Fruit fly (Drosophila melanogaster) whole organism, prepupa: Measurements from ENCODE around the gene FucTA.

ENCODE experiments used
- Blimp-1 ChIP-seq: fragments of 200-800 bp; sonication (Bioruptor generic); optimal IDR thresholded peaks from 3 replicates; lab custom pipeline; 2017; ENCODE audit warnings: missing biosample characterization, missing genetic modification characterization, mild to moderate bottlenecking, moderate library complexity, missing genetic modification reagents
- CG10631 ChIP-seq: fragments of 200-800 bp; sonication (Bioruptor generic); optimal IDR thresholded peaks from 2 replicates; lab custom pipeline; 2016; ENCODE audit warnings: missing biosample characterization, missing genetic modification characterization
- CG11902 ChIP-seq: fragments of 200-800 bp; sonication (Bioruptor generic); optimal IDR thresholded peaks from 3 replicates; lab custom pipeline; 2016; ENCODE audit warnings: missing biosample characterization, missing genetic modification characterization
- CG15336 ChIP-seq: fragments of 200-800 bp; sonication (Bioruptor generic); IDR thresholded peaks from 2 replicates; pipeline ENCODE4 v1.3.6; 2022; ENCODE audit warnings: missing biosample characterization, missing genetic modification characterization
- CG16779 ChIP-seq: fragments of 200-800 bp; sonication (Bioruptor generic); optimal IDR thresholded peaks from 3 replicates; lab custom pipeline; 2017; ENCODE audit warnings: missing biosample characterization, mild to moderate bottlenecking, missing genetic modification characterization
- CG32006 ChIP-seq: fragments of 200-800 bp; sonication (Bioruptor generic); optimal IDR thresholded peaks from 3 replicates; lab custom pipeline; 2017; ENCODE audit warnings: missing biosample characterization, mild to moderate bottlenecking, missing genetic modification characterization
- CG34406 ChIP-seq: fragments of 200-800 bp; sonication (Bioruptor generic); optimal IDR thresholded peaks from 3 replicates; lab custom pipeline; 2016; ENCODE audit warnings: missing biosample characterization, missing genetic modification characterization
- CG3919 ChIP-seq: fragments of 200-800 bp; sonication (Bioruptor generic); optimal IDR thresholded peaks from 3 replicates; lab custom pipeline; 2016; ENCODE audit warnings: missing biosample characterization, missing genetic modification characterization
- CG6276 ChIP-seq: fragments of 200-800 bp; sonication (Bioruptor generic); optimal IDR thresholded peaks from 2 replicates; lab custom pipeline; 2017; ENCODE audit warnings: missing biosample characterization, mild to moderate bottlenecking, missing genetic modification characterization
- CG6792 ChIP-seq: fragments of 200-800 bp; sonication (Bioruptor generic); optimal IDR thresholded peaks from 3 replicates; lab custom pipeline; 2016; ENCODE audit warnings: missing biosample characterization, missing genetic modification characterization
- CG6808 ChIP-seq: fragments of 200-800 bp; sonication (Bioruptor generic); optimal IDR thresholded peaks from 3 replicates; lab custom pipeline; 2017; ENCODE audit warnings: missing biosample characterization, missing genetic modification characterization, mild to moderate bottlenecking, moderate library complexity, missing genetic modification reagents
- CG6854 ChIP-seq: fragments of 200-800 bp; sonication (Bioruptor generic); optimal IDR thresholded peaks from 2 replicates; lab custom pipeline; 2017; ENCODE audit warnings: missing biosample characterization, mild to moderate bottlenecking, missing genetic modification characterization
- CG7368 ChIP-seq: fragments of 200-800 bp; sonication (Bioruptor generic); optimal IDR thresholded peaks from 3 replicates; lab custom pipeline; 2016; ENCODE audit warnings: missing biosample characterization, missing genetic modification characterization
- CG8119 ChIP-seq: fragments of 200-800 bp; sonication (Bioruptor generic); IDR thresholded peaks from 3 replicates; pipeline ENCODE4 v1.3.6; 2022; ENCODE audit warnings: missing biosample characterization, missing genetic modification characterization
- CG8319 ChIP-seq: fragments of 200-800 bp; sonication (Bioruptor generic); optimal IDR thresholded peaks from 3 replicates; lab custom pipeline; 2016; ENCODE audit warnings: missing biosample characterization, missing genetic modification characterization
- CG8632 ChIP-seq: fragments of 200-800 bp; sonication (Bioruptor generic); optimal IDR thresholded peaks from 3 replicates; lab custom pipeline; 2016; ENCODE audit warnings: missing biosample characterization, missing genetic modification characterization
- Eip78C ChIP-seq: fragments of 200-800 bp; sonication (Bioruptor generic); peaks from one replicate; lab custom pipeline; 2016; ENCODE audit warnings: missing biosample characterization, missing genetic modification characterization
- Hr4 ChIP-seq: fragments of 200-800 bp; sonication (Bioruptor generic); optimal IDR thresholded peaks from 3 replicates; lab custom pipeline; 2016; ENCODE audit warnings: missing biosample characterization, missing genetic modification characterization
- Lpt ChIP-seq: fragments of 200-800 bp; sonication (Bioruptor generic); optimal IDR thresholded peaks from 3 replicates; lab custom pipeline; 2016; ENCODE audit warnings: missing biosample characterization, missing genetic modification characterization
- Met ChIP-seq: fragments of 200-800 bp; sonication (Bioruptor generic); optimal IDR thresholded peaks from 3 replicates; lab custom pipeline; 2016; ENCODE audit warnings: missing biosample characterization, missing genetic modification characterization
- Smox ChIP-seq: fragments of 200-800 bp; sonication (Bioruptor generic); optimal IDR thresholded peaks from 3 replicates; lab custom pipeline; 2016; ENCODE audit warnings: missing biosample characterization, missing genetic modification characterization
- Sox14 ChIP-seq: fragments of 200-800 bp; sonication (Bioruptor generic); optimal IDR thresholded peaks from 3 replicates; lab custom pipeline; 2016; ENCODE audit warnings: missing biosample characterization, missing genetic modification characterization
- achi ChIP-seq: fragments of 200-800 bp; sonication (Bioruptor generic); optimal IDR thresholded peaks from 3 replicates; lab custom pipeline; 2016; ENCODE audit warnings: missing biosample characterization, missing genetic modification characterization
- acj6 ChIP-seq: fragments of 200-800 bp; sonication (Bioruptor generic); optimal IDR thresholded peaks from 3 replicates; lab custom pipeline; 2016; ENCODE audit warnings: missing biosample characterization, missing genetic modification characterization
- dsx ChIP-seq: fragments of 200-800 bp; optimal IDR thresholded peaks from 3 replicates; lab custom pipeline; 2019; ENCODE audit warnings: missing biosample characterization, mild to moderate bottlenecking, missing genetic modification characterization, moderate library complexity; ENCODE audit not compliant: poor library complexity, severe bottlenecking
- esn ChIP-seq: fragments of 200-800 bp; sonication (Bioruptor generic); optimal IDR thresholded peaks from 2 replicates; lab custom pipeline; 2016; ENCODE audit warnings: missing biosample characterization, mild to moderate bottlenecking, missing genetic modification characterization, moderate library complexity
- fd59A ChIP-seq: fragments of 200-800 bp; sonication (Bioruptor generic); optimal IDR thresholded peaks from 2 replicates; lab custom pipeline; 2017; ENCODE audit warnings: missing biosample characterization, mild to moderate bottlenecking, missing genetic modification characterization, missing genetic modification reagents
- fd85E ChIP-seq: fragments of 200-800 bp; sonication (Bioruptor generic); optimal IDR thresholded peaks from 3 replicates; lab custom pipeline; 2016; ENCODE audit warnings: missing biosample characterization, missing genetic modification characterization
- lz ChIP-seq: fragments of 200-800 bp; sonication (Bioruptor generic); optimal IDR thresholded peaks from 3 replicates; lab custom pipeline; 2016; ENCODE audit warnings: missing biosample characterization, missing genetic modification characterization
- pdm3 ChIP-seq: fragments of 200-800 bp; sonication (Bioruptor generic); optimal IDR thresholded peaks from 3 replicates; lab custom pipeline; 2016; ENCODE audit warnings: missing biosample characterization, missing genetic modification characterization
- salr ChIP-seq, 2 experiments: fragments of 200-800 bp; sonication (Bioruptor generic); optimal IDR thresholded peaks; 3 replicates each; lab custom pipeline; 2016 to 2018; ENCODE audit warnings: missing biosample characterization in 2 of 2, missing genetic modification characterization in 2 of 2, mild to moderate bottlenecking in 1 of 2
- spab ChIP-seq: fragments of 200-800 bp; sonication (Bioruptor generic); optimal IDR thresholded peaks from 2 replicates; lab custom pipeline; 2017; ENCODE audit warnings: missing biosample characterization, mild to moderate bottlenecking, missing genetic modification characterization, missing genetic modification reagents
- svp ChIP-seq: fragments of 200-800 bp; sonication (Bioruptor generic); peaks from one replicate; lab custom pipeline; 2016; ENCODE audit warnings: missing biosample characterization, missing genetic modification characterization
- topi ChIP-seq: fragments of 200-800 bp; sonication (Bioruptor generic); optimal IDR thresholded peaks from 3 replicates; lab custom pipeline; 2016; ENCODE audit warnings: missing biosample characterization, missing genetic modification characterization
- vri ChIP-seq: fragments of 200-800 bp; sonication (Bioruptor generic); optimal IDR thresholded peaks from 3 replicates; lab custom pipeline; 2016; ENCODE audit warnings: missing biosample characterization, mild to moderate bottlenecking, missing genetic modification characterization

FucTA gene

DNA sequence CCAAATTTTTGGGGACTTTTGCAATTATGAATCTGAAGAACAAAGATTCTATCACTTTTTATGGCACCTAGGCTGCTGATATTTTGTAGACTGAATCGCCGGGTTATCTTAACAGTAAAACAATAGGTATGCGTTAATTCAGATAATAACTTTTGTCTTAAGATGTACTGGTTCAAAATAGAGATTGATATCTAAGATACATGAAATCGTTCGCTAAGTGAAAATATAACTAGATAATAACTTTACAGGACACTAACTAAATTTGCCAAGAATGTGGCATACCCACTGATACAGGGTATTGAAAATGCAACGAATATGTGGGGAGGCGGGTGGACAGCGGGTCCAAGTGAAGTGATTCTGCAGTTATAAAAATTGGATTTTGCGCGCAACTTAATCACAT is 45.2 kb downstream of the FucTA start:
- TF ChIP-seq pdm3 (peak; percentile 1), CG3919 (GFP tag; lab: Kevin White, UChicago) (peak; percentile 22), achi (GFP tag; lab: Kevin White, UChicago) (no peak), dsx (GFP tag; lab: Kevin White, UChicago) (no peak), CG6792 (GFP tag; lab: Kevin White, UChicago) (no peak), CG32006 (GFP tag; lab: Kevin White, UChicago) (peak; percentile 41), esn (GFP tag; lab: Kevin White, UChicago) (peak; percentile 27), acj6 (GFP tag; lab: Kevin White, UChicago) (no peak), Smox (peak; percentile 24), CG11902 (GFP tag; lab: Kevin White, UChicago) (no peak), Met (GFP tag; lab: Kevin White, UChicago) (peak; percentile 18), Hr4 (peak; percentile 36), Sox14 (GFP tag; lab: Kevin White, UChicago) (peak; percentile 20), vri (GFP tag; lab: Kevin White, UChicago) (no peak), spab (GFP tag; lab: Kevin White, UChicago) (no peak), CG10631 (GFP tag; lab: Kevin White, UChicago) (no peak), fd59A (GFP tag; lab: Kevin White, UChicago) (peak; percentile 6), CG16779 (tag; lab: Kevin White, UChicago) (no peak), salr (GFP tag; optimal IDR thresholded peaks at IDR 0.05; lab: Kevin White, UChicago) (peak in 1 of 2 experiments; percentile 12), svp (GFP tag; lab: Kevin White, UChicago) (peak; percentile 18), fd85E (GFP tag; lab: Kevin White, UChicago) (no peak), Eip78C (GFP tag; lab: Kevin White, UChicago) (peak; percentile 77), CG7368 (peak; percentile 29), CG6854 (GFP tag; lab: Kevin White, UChicago) (no peak), CG34406 (GFP tag; lab: Kevin White, UChicago) (no peak), CG6808 (GFP tag; lab: Kevin White, UChicago) (peak; percentile 30), CG15336 (GFP tag; lab: Robert Waterston, UW) (no peak), lz (no peak)

DNA sequence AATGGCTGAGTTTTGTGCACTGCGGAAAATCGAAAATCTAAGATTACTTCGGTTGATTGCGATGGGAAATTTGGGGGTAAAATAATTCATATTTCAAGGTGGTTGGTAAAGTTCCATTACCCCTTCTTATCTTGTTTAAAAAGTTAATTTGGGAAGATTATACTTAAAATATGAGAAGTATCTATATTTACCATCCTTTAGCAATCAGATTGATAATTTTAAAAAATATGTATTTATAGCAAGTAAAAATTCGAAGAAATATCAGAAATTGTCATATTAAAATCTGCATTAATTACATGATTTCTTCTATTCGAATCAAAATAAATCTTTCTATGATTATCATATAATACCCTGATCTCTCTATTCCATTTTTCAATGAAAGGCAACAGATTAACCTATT is 48.6 kb downstream of the FucTA start:
- TF ChIP-seq Eip78C (GFP tag; lab: Kevin White, UChicago) (peak; percentile 48), salr (GFP tag; optimal IDR thresholded peaks at IDR 0.05; lab: Kevin White, UChicago) (peak in 1 of 2 experiments; percentile 18), Hr4 (peak; percentile 0), acj6 (GFP tag; lab: Kevin White, UChicago) (no peak), CG8319 (GFP tag; lab: Kevin White, UChicago) (no peak)

DNA sequence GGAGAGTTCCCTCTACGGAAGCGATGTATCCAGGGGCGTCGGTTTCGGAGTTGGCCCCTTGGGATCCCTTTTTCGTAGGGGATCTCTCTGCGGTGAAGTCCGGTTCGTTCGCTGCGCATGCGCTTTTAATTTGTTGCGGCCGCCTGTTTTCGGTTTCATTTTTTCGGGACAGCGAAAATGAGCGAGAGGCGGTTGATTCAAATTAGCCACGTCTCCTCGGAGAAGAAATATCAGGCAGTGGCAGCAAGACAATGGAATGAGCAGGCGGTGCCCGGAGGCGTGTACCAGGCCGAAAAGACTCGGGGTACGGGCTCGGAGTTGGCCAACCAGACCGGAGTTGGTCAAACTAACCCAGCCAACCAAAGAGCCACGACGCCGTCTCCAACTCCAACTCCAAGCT is 49.3 kb downstream of the FucTA start:
- TF ChIP-seq svp (GFP tag; lab: Kevin White, UChicago) (peak; percentile 70), CG32006 (GFP tag; lab: Kevin White, UChicago) (no peak), Blimp-1 (GFP tag; lab: Kevin White, UChicago) (peak; percentile 66)

DNA sequence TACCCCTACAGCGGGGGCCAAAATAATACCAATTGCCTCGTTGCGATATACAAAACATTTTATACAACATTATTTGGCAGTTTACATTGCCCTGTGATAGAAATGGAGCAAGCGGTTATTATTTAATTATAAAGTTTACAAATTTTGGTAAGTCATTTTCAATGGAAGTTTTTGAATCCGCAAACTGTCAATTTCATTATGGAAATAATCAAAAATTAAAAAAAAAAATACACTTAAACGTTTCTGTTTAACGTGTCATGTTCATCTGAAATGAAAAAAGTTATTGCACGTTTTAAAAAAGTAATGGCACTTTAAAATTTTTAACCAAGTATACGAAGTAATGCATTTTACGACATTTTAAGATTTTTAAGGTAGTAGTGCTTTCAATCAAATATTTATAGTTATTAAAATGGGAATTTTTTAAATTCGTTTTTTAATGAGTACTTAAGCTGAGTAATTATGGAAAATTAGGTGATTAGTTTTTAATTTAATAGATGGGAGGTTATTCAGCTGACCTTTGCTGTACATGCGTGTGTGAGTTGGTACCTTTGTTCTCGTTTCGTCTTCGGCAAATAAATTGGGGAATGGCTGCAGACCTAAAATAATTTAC is 49.9 kb downstream of the FucTA start:
- TF ChIP-seq Smox (peak; percentile 16), Lpt (GFP tag; lab: Kevin White, UChicago) (no peak), Eip78C (GFP tag; lab: Kevin White, UChicago) (peak; percentile 82), svp (GFP tag; lab: Kevin White, UChicago) (peak; percentile 59), CG8119 (no peak), lz (peak; percentile 12), CG7368 (no peak), CG6276 (GFP tag; lab: Kevin White, UChicago) (no peak), Met (GFP tag; lab: Kevin White, UChicago) (peak; percentile 30), topi (GFP tag; lab: Kevin White, UChicago) (peak; percentile 40), CG8632 (GFP tag; lab: Kevin White, UChicago) (peak; percentile 3), esn (GFP tag; lab: Kevin White, UChicago) (peak; percentile 44), CG10631 (GFP tag; lab: Kevin White, UChicago) (no peak), acj6 (GFP tag; lab: Kevin White, UChicago) (peak; percentile 14), CG34406 (GFP tag; lab: Kevin White, UChicago) (peak; percentile 18)
